Fruit fly (Drosophila melanogaster) S2 (cell line): ENCODE results near the gene CG7903.

Experiments used
- CG8478 ChIP-seq: fragments of >200 bp; optimal IDR thresholded peaks from 2 replicates; lab custom pipeline; 2018
- CTCF ChIP-seq, 2 experiments: fragments of >200 bp; optimal IDR thresholded peaks; 2 replicates each; lab custom pipeline; 2018

The CG7903 gene

DNA sequence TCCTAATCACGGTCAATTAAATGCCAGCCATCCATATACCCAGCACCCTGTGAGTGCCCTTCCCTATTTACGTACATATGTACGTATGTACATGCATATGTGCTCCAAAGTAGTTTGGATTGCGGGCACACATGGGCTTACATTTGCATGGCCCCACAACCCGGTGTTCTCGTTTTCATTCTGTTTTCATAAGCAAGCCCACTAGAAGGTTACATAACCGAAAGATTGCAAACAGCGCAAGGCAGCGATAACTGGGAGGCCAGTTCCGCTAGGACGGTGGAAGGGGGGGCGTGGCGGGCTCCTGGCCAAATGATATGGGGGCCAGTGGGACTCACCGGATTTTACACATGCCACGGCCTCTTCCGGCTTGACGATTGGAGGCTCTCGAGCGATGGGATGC lies 19.4 kb upstream of the CG7903 start:
- TF ChIP-seq CG8478 (lab: Kevin White, UChicago) (no peak), CTCF (optimal IDR thresholded peaks at IDR 0.05; lab: Kevin White, UChicago) (no peak)

DNA sequence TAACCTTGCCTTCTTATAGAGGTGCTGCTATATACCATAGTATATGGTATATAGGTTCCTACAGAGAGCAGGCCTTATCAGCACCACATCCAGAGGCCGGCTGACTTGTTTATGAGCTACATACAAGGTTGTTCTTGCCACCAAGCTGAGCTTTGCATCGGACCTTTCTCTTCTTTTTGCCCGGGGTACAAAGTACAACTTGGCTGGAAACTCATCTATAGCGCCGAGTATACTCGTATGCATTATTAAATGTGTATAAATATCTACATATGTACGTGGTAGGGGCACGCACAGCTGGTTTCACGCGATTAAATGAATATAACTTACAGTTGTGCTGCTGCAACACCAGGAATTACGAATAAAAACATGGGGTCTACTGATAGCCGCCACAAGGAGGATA lies 18.9 kb upstream of the CG7903 start:
- TF ChIP-seq CG8478 (lab: Kevin White, UChicago): no peak
- TF ChIP-seq CTCF (optimal IDR thresholded peaks at IDR 0.05; lab: Kevin White, UChicago): no peak

DNA sequence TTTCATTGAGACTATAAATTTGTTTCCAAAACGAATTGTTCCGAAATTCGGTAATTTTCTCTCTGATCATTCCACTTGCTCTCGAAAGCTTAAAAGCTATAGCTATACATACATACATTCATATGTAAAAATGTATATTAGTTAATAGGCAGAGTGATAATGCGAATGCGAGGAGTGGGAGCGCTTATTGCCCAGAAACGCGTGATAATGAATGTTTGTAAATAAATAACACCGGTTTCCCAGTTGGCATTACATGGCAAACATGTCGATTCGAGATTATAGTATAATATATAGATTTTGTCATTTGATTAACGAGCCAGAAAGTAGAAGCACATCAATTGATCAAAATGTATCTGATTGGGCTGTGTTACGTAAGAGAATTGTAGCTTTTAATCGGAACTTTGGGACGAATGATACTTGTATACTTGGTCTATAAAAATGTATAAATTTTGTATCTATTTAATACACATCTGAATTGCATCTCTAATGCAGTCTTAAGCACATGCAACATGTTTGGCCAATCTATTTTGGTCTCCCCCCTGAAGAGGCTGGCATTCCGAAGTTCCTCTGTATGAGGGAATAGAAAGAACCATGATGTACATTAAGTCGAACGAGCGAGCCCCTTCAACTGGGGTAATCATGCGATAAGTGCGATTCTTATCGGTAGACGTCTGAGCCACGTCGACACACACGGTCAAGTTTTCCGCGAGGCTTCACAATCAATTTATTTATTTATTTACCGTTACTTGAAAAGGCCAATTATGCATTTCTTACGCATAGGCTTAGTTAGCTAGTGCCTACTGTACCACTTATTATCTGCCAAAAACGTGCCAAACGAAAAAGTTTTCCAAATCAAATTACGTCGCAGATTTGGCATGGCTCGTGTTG lies 17.8 kb upstream of the CG7903 start:
- TF ChIP-seq CG8478 (lab: Kevin White, UChicago): no peak
- no peak for TF ChIP-seq CTCF (optimal IDR thresholded peaks at IDR 0.05; lab: Kevin White, UChicago)

DNA sequence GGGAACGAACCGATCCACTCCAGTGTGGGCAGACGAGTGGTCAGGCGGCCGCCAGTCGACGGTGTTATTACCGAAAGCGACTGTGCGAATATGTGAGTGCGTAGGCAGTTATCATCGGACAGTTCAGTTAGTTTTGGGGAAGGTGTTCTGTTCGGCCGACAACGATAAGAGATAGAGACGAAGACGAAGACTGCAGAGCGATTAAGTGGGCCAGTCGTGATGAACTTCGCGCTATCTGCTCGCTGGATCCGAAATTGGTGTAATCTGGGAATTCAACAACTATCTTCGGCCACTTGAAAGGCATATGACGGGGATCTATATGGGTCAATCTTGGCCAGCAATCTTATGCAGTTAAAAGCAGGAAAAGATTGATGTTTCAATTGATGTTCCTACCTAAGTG lies 14.1 kb upstream of the CG7903 start, which contains the start of gene CG7912:
CG7912 (minus strand) TSS at position 17 of the 400 bp plus-strand sequence.
- no peak for TF ChIP-seq CTCF (optimal IDR thresholded peaks at IDR 0.05; lab: Kevin White, UChicago)
- no peak for TF ChIP-seq CG8478 (lab: Kevin White, UChicago)

DNA sequence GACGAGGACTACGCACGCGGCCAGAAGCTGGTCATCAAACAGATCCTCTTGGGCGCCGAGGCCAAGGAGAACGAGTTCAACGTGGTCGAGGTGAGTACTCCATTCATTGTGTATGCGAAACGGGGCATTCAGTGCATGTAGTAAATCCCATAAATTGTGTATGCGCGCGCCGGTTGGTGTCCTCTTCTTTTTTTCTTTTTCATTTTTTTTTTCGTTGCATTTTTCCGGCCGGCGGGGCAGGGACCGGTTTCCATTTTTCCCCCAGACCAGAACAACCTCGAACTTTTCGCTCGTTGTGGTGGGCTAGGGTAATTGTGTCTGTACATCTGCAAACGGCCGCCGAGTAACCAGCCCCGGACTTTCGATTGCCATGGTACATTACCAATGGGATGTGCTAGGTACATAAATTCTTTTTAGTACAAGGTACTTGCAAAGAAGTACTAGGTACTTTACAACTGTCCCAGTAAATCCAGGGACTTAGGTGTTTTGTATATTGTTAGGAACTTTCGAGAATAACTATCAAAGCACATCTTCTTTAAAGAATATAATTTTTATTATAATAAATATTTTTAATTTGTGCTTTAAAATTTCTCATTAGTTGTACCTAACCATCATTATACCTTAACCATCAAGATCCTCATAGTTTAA lies 10.4 kb upstream of the CG7903 start:
- TF ChIP-seq CTCF (optimal IDR thresholded peaks at IDR 0.05; lab: Kevin White, UChicago) (no peak), CG8478 (lab: Kevin White, UChicago) (no peak)

DNA sequence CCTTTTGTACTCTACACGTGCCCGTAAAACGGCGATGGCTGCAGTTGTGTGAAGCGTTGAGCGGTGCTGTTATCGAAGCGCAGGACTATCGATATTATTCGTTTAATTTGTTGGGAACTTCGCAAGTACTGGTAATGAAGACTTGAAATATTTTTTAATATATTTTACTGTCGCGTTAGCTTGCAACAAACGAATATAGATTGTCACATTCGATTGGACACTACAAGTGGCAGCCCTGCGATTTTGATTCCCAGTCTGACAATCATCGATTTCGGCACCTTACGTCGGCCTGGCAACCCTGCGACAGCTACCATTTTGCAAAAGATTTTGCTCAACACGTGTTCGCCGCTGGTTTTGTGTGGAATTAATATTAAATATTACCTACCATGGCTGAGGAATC lies 9.6 kb upstream of the CG7903 start, which contains the start of the genes Nlp and Nph:
Nlp (plus strand) TSS at position 138 of the 400 bp plus-strand sequence.
Nph (minus strand) TSS at position 214 of the 400 bp plus-strand sequence.
- TF ChIP-seq CG8478 (lab: Kevin White, UChicago) (no peak), CTCF (optimal IDR thresholded peaks at IDR 0.05; lab: Kevin White, UChicago) (peak in 1 of 2 experiments; percentile 2)

DNA sequence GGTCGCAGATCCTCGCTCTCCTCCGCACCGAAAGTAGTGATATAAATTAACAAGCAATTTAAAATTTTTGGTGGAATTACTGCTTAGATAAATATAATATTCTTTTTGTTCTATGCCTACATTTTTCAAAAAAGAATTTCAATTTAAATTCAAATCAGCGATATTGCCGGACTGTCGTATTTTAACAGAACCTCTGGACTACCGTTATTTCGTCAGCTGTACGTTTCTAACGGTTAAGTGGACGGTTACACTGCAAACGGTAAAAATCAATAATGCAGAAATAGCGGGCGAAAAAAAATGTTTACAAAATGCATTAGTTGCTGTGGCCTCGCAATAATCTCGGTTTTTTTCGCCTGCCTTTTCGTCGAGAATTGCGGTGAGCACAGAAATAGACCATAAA lies 5.3 kb upstream of the CG7903 start, which contains the start of gene Tace:
Tace (plus strand) TSS at position 245 of the 400 bp plus-strand sequence.
- TF ChIP-seq CTCF (optimal IDR thresholded peaks at IDR 0.05; lab: Kevin White, UChicago) (peak in 1 of 2 experiments; percentile 21), CG8478 (lab: Kevin White, UChicago) (no peak)

DNA sequence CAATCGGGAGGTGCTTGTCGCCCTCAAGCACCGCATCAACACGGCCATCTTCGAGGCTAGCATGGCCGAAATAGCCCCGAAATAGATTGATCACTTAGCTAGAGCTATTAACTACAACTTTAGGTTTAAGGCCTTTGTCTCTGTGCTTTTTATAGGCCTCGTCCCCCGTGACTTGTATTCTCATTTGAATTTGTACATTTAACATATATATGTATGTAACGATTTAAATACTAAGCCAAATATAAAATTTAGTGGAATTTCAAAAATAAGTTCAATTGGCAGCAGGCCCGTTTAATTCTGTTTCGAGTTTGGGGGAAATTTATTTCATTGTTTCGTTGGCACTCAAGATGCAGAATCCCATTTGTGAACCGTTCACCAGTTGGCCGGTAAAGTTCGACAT lies 4.5 kb upstream of the CG7903 start, which contains the start of gene CG34298:
CG34298 (plus strand) TSS at position 301 of the 400 bp plus-strand sequence.
- TF ChIP-seq CG8478 (lab: Kevin White, UChicago) (no peak), CTCF (optimal IDR thresholded peaks at IDR 0.05; lab: Kevin White, UChicago) (no peak)

DNA sequence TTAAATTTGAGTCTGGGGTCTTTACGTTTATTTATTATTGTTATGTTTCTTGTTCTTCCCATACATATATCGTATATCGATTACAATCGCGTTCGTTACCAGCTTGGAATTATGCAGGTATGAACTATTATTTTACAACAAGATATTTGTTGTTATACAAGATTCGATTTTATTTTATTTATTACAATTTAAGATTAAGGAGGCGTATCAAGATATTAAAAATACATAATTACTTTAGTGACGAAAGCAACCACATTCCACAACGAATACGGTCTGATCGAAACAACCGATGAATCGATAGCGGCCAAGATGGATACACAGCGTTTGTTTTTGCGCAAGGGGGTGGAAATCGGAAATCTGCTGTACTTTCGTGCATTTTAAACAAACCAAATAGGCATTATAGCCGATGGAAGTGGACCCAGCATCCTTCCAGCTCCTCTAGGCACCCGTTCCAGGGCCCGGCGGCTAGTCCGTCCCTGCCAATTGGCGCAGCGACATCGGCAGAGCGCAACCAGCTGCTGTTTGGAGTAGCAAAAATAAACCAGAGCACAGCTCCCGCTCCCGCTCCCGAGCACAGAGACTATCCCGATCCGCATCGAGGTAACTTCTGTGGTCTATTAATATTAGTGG lies 2.7 kb upstream of the CG7903 start, which contains the start of the genes CG15525 and CG11504:
CG15525 (minus strand) TSS at position 70 of the 630 bp plus-strand sequence.
CG11504 (plus strand) TSS at position 294 of the 630 bp plus-strand sequence.
- no peak for TF ChIP-seq CG8478 (lab: Kevin White, UChicago)
- TF ChIP-seq CTCF (optimal IDR thresholded peaks at IDR 0.05; lab: Kevin White, UChicago): no peak

DNA sequence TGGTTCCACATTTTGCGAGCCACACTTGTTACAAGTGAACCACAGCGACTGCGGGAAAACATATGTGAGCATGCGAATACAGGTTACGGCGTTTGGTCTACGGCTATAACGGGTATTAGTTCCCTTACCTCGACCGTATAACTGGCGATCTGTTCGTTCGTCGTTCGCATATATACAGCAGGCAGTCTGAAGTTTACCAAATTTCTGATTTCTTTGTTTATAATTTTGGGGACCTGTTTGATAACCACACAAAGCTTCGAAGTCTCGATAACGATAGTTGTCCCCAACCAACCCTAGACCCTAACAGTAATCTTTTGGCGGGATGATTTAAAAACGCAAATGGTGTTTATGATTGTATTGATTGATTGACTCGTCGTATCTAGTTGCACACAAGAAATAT lies 1.9 kb downstream of the CG7903 start, which contains the start of gene Acph-1:
Acph-1 (minus strand) TSS at position 278 of the 400 bp plus-strand sequence.
- no peak for TF ChIP-seq CTCF (optimal IDR thresholded peaks at IDR 0.05; lab: Kevin White, UChicago)

DNA sequence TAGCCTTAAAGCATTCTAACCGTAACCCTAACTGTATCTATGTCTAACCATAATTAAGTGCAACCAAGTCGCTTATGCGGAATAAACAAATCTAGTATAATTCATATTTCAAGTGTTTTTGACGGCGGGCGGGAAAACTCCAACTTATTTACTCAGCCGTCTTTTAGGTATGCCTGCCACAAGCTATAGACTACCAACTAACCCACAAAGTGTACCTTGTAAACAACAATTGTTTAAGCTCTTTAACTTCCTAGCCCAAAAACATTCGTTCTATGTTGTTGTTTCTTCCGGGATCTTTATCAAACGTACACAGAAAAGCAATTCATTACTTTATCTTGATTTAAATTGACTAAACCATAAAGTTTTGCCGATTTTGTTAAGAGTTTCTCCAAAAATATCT lies 4.3 kb downstream of the CG7903 start:
- no peak for TF ChIP-seq CTCF (optimal IDR thresholded peaks at IDR 0.05; lab: Kevin White, UChicago)
- TF ChIP-seq CG8478 (lab: Kevin White, UChicago): no peak

DNA sequence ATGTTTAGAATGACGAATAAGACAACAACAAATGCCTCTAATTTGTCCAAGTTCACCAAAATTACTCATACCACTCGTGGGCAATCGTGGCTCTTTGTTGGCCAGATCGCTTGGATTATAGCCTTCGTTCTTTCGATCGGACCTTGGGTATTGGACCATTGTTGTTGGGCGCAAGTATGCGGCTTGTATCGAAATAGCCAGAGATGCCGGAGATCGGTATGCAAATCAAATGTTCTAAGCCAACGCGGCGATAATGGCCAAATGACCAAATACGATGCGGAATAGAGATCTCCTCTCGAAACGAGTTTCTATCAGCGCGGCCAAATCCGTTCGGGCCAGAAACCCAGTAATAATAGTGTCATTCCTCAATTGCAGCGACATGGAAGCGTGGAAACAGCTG lies 9.8 kb downstream of the CG7903 start:
- no peak for TF ChIP-seq CTCF (optimal IDR thresholded peaks at IDR 0.05; lab: Kevin White, UChicago)
- no peak for TF ChIP-seq CG8478 (lab: Kevin White, UChicago)

DNA sequence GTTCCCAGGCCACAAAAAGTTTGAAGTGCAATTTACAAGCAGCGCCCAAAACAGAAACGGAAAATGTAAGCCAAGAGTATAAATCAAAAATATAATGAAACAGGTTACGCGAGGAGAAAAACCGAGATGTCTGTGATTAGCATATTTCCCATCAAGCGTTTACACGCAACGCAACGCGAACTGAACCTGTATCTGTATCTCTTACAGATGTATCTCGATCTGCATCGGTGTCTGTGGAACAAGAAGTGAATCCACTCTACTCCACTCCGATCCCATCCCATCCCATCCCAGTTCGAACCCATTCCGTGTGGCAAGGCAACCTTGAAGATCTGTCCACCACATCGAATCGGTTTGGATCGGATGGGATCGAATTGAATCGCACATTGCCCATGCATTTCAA lies 11.1 kb downstream of the CG7903 start:
- no peak for TF ChIP-seq CTCF (optimal IDR thresholded peaks at IDR 0.05; lab: Kevin White, UChicago)

DNA sequence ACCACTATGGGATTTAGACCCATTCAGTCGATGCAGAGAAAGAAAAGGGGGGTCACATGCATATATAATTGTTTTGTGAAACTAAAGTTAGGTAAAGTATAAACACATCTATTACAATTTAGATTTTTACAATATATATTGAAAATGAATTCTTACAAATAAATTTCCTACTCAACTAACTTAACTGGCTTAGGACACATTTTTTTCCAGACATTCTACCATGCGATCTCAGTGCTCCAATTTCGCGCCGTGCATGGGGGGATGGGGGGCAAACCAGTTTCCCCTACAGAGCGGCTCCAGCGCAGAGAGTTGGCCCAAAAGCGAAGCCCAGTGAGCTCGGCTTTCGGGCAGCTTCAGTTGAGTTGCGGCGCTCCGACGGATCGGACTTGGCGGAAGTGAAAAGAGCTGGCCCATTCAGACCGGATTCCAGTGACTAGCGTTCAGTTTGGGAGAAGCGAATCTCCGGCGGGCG lies 11.9 kb downstream of the CG7903 start, which contains the start of gene CG7896:
CG7896 (plus strand) TSS at position 354 of the 472 bp plus-strand sequence.
- TF ChIP-seq CG8478 (lab: Kevin White, UChicago) (no peak), CTCF (optimal IDR thresholded peaks at IDR 0.05; lab: Kevin White, UChicago) (no peak)
